Worm (Caenorhabditis elegans) whole organism, mixed stage, embryonic: ENCODE results near the gene sqv-6.

Source experiments
- blmp-1 ChIP-seq: fragments of 150-350 bp; optimal IDR thresholded peaks from 2 replicates; lab custom pipeline; 2014; ENCODE audit warnings: missing biosample characterization, missing genetic modification characterization
- unc-39 ChIP-seq: fragments of 150-350 bp; optimal IDR thresholded peaks from 2 replicates; lab custom pipeline; 2014; ENCODE audit warnings: missing biosample characterization, missing genetic modification characterization
- unc-62 ChIP-seq: fragments of 150-350 bp; optimal IDR thresholded peaks from 2 replicates; lab custom pipeline; 2014; ENCODE audit warnings: missing biosample characterization, missing genetic modification reagents, missing genetic modification characterization

DNA sequence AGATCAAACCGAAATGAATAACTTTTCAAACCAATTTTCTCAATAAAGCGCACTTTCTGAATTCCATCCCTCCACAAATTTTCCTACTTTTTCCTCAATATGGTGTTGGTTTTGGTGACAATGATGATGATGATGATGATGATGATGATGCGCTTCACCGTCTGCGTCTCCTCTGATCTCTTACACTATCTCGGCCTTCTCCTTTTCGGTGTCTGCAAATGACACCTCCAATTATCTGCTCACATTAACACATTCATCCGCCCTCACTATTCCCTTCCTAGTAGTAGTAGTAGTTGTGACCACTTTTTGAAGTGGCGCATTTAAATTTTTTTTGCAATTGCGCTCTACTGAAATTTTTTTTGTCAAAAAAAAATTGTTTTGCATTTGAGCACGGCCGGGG is 14.0 kb upstream of the sqv-6 start:
- TF ChIP-seq unc-62 (GFP tag; lab: Kevin White, UChicago) (peak; percentile 68), blmp-1 (tag; lab: Kevin White, UChicago) (no peak), unc-39 (tag; lab: Kevin White, UChicago) (peak; percentile 67)
